Fruit fly (Drosophila melanogaster): ENCODE data around the gene CG13737.

CG13737 gene

DNA sequence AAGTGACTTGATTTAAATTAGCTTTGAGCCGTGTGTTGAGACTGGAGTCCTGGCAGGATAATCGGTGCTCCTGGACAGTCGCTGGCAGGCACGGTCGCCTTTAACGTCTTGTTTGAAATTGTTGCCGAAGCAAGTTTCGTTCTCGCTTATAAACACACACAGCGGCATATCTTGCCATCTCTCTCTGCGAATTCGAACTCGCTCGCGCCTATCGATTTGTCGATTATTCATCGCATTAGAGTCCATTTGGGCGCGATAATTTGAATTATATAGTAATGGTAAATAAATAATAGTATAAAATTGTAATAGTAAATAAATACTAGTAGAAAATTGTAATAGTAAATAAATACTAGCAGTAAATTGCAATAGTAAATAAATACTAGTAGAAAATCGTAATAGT lies 12.0 kb upstream of the CG13737 start, which contains the start of gene CG8745 (continued):
- no peak for TF ChIP-seq CG9727 (GFP tag; optimal IDR thresholded peaks at IDR 0.05)
- TF ChIP-seq dimm (GFP tag; IDR thresholded peaks at IDR 0.05) = no peak
- TF ChIP-seq CG15011 (GFP tag; optimal IDR thresholded peaks at IDR 0.05) = no peak
- no peak for TF ChIP-seq NFAT (GFP tag; IDR thresholded peaks at IDR 0.05)
- peak; percentile 67; the same call in 2 of the 3 replicates for TF ChIP-seq CG34224 (GFP tag; IDR thresholded peaks at IDR 0.05; ENCODE audit: partially characterized antibody)
- TF ChIP-seq HHEX (GFP tag; optimal IDR thresholded peaks at IDR 0.05) = no peak
- TF ChIP-seq CG11504 (tag; optimal IDR thresholded peaks at IDR 0.05) = peak; percentile 98
- no peak for TF ChIP-seq CG1024 (GFP tag; IDR thresholded peaks at IDR 0.05)
- no peak for TF ChIP-seq hth (optimal IDR thresholded peaks at IDR 0.05)
- TF ChIP-seq TFAM (GFP tag; optimal IDR thresholded peaks at IDR 0.05) = no peak
- TF ChIP-seq CG42726 (GFP tag; IDR thresholded peaks at IDR 0.05; ENCODE audit: partially characterized antibody) = no peak
- no peak for TF ChIP-seq CG10462 (GFP tag; optimal IDR thresholded peaks at IDR 0.05)
- no peak for TF ChIP-seq CG11398 (GFP tag; optimal IDR thresholded peaks at IDR 0.05)
- TF ChIP-seq Lpt (GFP tag; optimal IDR thresholded peaks at IDR 0.05) = no peak
- no peak for TF ChIP-seq pan (optimal IDR thresholded peaks at IDR 0.05)
- no peak for TF ChIP-seq pan (GFP tag; optimal IDR thresholded peaks at IDR 0.05 in 1 of 2, IDR thresholded peaks at IDR 0.05 in 1 of 2)
- TF ChIP-seq pum (GFP tag; optimal IDR thresholded peaks at IDR 0.05) = no peak
- peak; percentile 20 for TF ChIP-seq Myb (GFP tag; optimal IDR thresholded peaks at IDR 0.05)
- TF ChIP-seq CG32772 (GFP tag; IDR thresholded peaks at IDR 0.05) = no peak
- TF ChIP-seq Ravus (GFP tag; IDR thresholded peaks at IDR 0.05) = no peak
- peak; percentile 32 for TF ChIP-seq CG18011 (GFP tag; optimal IDR thresholded peaks at IDR 0.05)
- TF ChIP-seq ERR (GFP tag; optimal IDR thresholded peaks at IDR 0.05) = no peak
- peak; percentile 56; the same call in 2 of the 3 replicates for TF ChIP-seq CG7963 (GFP tag; IDR thresholded peaks at IDR 0.05; ENCODE audit: partially characterized antibody)
- TF ChIP-seq B-H2 (GFP tag; optimal IDR thresholded peaks at IDR 0.05) = no peak
- TF ChIP-seq CG12744 (GFP tag; optimal IDR thresholded peaks at IDR 0.05) = no peak
- TF ChIP-seq CG13287 (GFP tag; IDR thresholded peaks at IDR 0.05; ENCODE audit: partially characterized antibody) = peak; percentile 81
- no peak for TF ChIP-seq dm (GFP tag; optimal IDR thresholded peaks at IDR 0.05)
- TF ChIP-seq gsb (GFP tag; IDR thresholded peaks at IDR 0.05) = no peak
- TF ChIP-seq gem (tag; optimal IDR thresholded peaks at IDR 0.05) = no peak
- TF ChIP-seq CG14050 (GFP tag; IDR thresholded peaks at IDR 0.05) = no peak
- no peak for TF ChIP-seq CG18764 (GFP tag; optimal IDR thresholded peaks at IDR 0.05)
- TF ChIP-seq CG16813 (GFP tag; IDR thresholded peaks at IDR 0.05; ENCODE audit: partially characterized antibody) = peak; percentile 68; the same call in 1 of the 3 replicates
- TF ChIP-seq bigmax (GFP tag; optimal IDR thresholded peaks at IDR 0.05) = no peak
- peak; percentile 69 for TF ChIP-seq unc-4 (GFP tag; IDR thresholded peaks at IDR 0.05; ENCODE audit: partially characterized antibody)
- TF ChIP-seq Ada2b (GFP tag; IDR thresholded peaks at IDR 0.05) = no peak
- TF ChIP-seq MBD-R2 (GFP tag; IDR thresholded peaks at IDR 0.05) = no peak
- no peak for TF ChIP-seq ssp (GFP tag; IDR thresholded peaks at IDR 0.05)
- no peak for TF ChIP-seq pnt (GFP tag; optimal IDR thresholded peaks at IDR 0.05)
- TF ChIP-seq phol (tag; optimal IDR thresholded peaks at IDR 0.05) = no peak
- peak; percentile 46 for TF ChIP-seq pzg (GFP tag; optimal IDR thresholded peaks at IDR 0.05)
- no peak for TF ChIP-seq fd3F (GFP tag; optimal IDR thresholded peaks at IDR 0.05)
- TF ChIP-seq cwo (GFP tag; optimal IDR thresholded peaks at IDR 0.05) = no peak
- TF ChIP-seq CG10267 (tag; optimal IDR thresholded peaks at IDR 0.05) = peak; percentile 24
- peak; percentile 74 for TF ChIP-seq HLH4C (GFP tag; IDR thresholded peaks at IDR 0.05; ENCODE audit: partially characterized antibody)
- TF ChIP-seq lilli (GFP tag; optimal IDR thresholded peaks at IDR 0.05) = no peak
- peak; percentile 40 for TF ChIP-seq CG2116 (GFP tag; optimal IDR thresholded peaks at IDR 0.05)
- no peak for TF ChIP-seq CG6689 (GFP tag; IDR thresholded peaks at IDR 0.05)
- peak; percentile 74 for TF ChIP-seq knrl (GFP tag; IDR thresholded peaks at IDR 0.05; ENCODE audit: partially characterized antibody)
- no peak for TF ChIP-seq CG6272 (GFP tag; IDR thresholded peaks at IDR 0.05)
- TF ChIP-seq HmgZ (tag; optimal IDR thresholded peaks at IDR 0.05) = no peak
- no peak for TF ChIP-seq Hr51 (GFP tag; optimal IDR thresholded peaks at IDR 0.05)
